Fruit fly (Drosophila melanogaster) whole organism, prepupa: Measurements from ENCODE around the gene Gr93a.

Source experiments
- Blimp-1 ChIP-seq: fragments of 200-800 bp; sonication (Bioruptor generic); optimal IDR thresholded peaks from 3 replicates; lab custom pipeline; 2017; ENCODE audit warnings: missing biosample characterization, missing genetic modification characterization, mild to moderate bottlenecking, moderate library complexity, missing genetic modification reagents
- CG10631 ChIP-seq: fragments of 200-800 bp; sonication (Bioruptor generic); optimal IDR thresholded peaks from 2 replicates; lab custom pipeline; 2016; ENCODE audit warnings: missing biosample characterization, missing genetic modification characterization
- CG10669 ChIP-seq: fragments of 200-800 bp; sonication (Bioruptor generic); optimal IDR thresholded peaks from 3 replicates; lab custom pipeline; 2018; ENCODE audit warnings: missing biosample characterization, mild to moderate bottlenecking, missing genetic modification characterization, moderate library complexity
- CG11294 ChIP-seq: fragments of 200-800 bp; sonication (Bioruptor generic); IDR thresholded peaks from 2 replicates; pipeline ENCODE4 v1.3.6; 2022; ENCODE audit warnings: missing biosample characterization, missing genetic modification characterization
- CG11902 ChIP-seq: fragments of 200-800 bp; sonication (Bioruptor generic); optimal IDR thresholded peaks from 3 replicates; lab custom pipeline; 2016; ENCODE audit warnings: missing biosample characterization, missing genetic modification characterization
- CG15336 ChIP-seq: fragments of 200-800 bp; sonication (Bioruptor generic); IDR thresholded peaks from 2 replicates; pipeline ENCODE4 v1.3.6; 2022; ENCODE audit warnings: missing biosample characterization, missing genetic modification characterization
- CG1621 ChIP-seq: fragments of 200-800 bp; sonication (Bioruptor generic); optimal IDR thresholded peaks from 3 replicates; lab custom pipeline; 2018; ENCODE audit warnings: missing biosample characterization, mild to moderate bottlenecking, missing genetic modification characterization
- CG16779 ChIP-seq: fragments of 200-800 bp; sonication (Bioruptor generic); optimal IDR thresholded peaks from 3 replicates; lab custom pipeline; 2017; ENCODE audit warnings: missing biosample characterization, mild to moderate bottlenecking, missing genetic modification characterization
- CG3032 ChIP-seq: fragments of 200-800 bp; optimal IDR thresholded peaks from 2 replicates; lab custom pipeline; 2019; ENCODE audit warnings: missing biosample characterization, mild to moderate bottlenecking, missing genetic modification characterization, moderate library complexity
- CG31627 ChIP-seq: fragments of 200-800 bp; sonication (Bioruptor generic); optimal IDR thresholded peaks from 3 replicates; lab custom pipeline; 2016; ENCODE audit warnings: missing biosample characterization, missing genetic modification characterization
- CG32006 ChIP-seq: fragments of 200-800 bp; sonication (Bioruptor generic); optimal IDR thresholded peaks from 3 replicates; lab custom pipeline; 2017; ENCODE audit warnings: missing biosample characterization, mild to moderate bottlenecking, missing genetic modification characterization
- CG34406 ChIP-seq: fragments of 200-800 bp; sonication (Bioruptor generic); optimal IDR thresholded peaks from 3 replicates; lab custom pipeline; 2016; ENCODE audit warnings: missing biosample characterization, missing genetic modification characterization
- CG3919 ChIP-seq: fragments of 200-800 bp; sonication (Bioruptor generic); optimal IDR thresholded peaks from 3 replicates; lab custom pipeline; 2016; ENCODE audit warnings: missing biosample characterization, missing genetic modification characterization
- CG4318 ChIP-seq: fragments of 200-800 bp; sonication (Bioruptor generic); optimal IDR thresholded peaks from 3 replicates; lab custom pipeline; 2017; ENCODE audit warnings: missing biosample characterization, mild to moderate bottlenecking, missing genetic modification characterization
- CG6163 ChIP-seq: fragments of 200-800 bp; sonication (Bioruptor generic); IDR thresholded peaks from 3 replicates; pipeline ENCODE4 v1.3.6; 2022; ENCODE audit warnings: missing biosample characterization, missing genetic modification characterization
- CG6276 ChIP-seq: fragments of 200-800 bp; sonication (Bioruptor generic); optimal IDR thresholded peaks from 2 replicates; lab custom pipeline; 2017; ENCODE audit warnings: missing biosample characterization, mild to moderate bottlenecking, missing genetic modification characterization
- CG6792 ChIP-seq: fragments of 200-800 bp; sonication (Bioruptor generic); optimal IDR thresholded peaks from 3 replicates; lab custom pipeline; 2016; ENCODE audit warnings: missing biosample characterization, missing genetic modification characterization
- CG6808 ChIP-seq: fragments of 200-800 bp; sonication (Bioruptor generic); optimal IDR thresholded peaks from 3 replicates; lab custom pipeline; 2017; ENCODE audit warnings: missing biosample characterization, missing genetic modification characterization, mild to moderate bottlenecking, moderate library complexity, missing genetic modification reagents
- CG6854 ChIP-seq: fragments of 200-800 bp; sonication (Bioruptor generic); optimal IDR thresholded peaks from 2 replicates; lab custom pipeline; 2017; ENCODE audit warnings: missing biosample characterization, mild to moderate bottlenecking, missing genetic modification characterization
- CG7368 ChIP-seq: fragments of 200-800 bp; sonication (Bioruptor generic); optimal IDR thresholded peaks from 3 replicates; lab custom pipeline; 2016; ENCODE audit warnings: missing biosample characterization, missing genetic modification characterization
- CG8119 ChIP-seq: fragments of 200-800 bp; sonication (Bioruptor generic); IDR thresholded peaks from 3 replicates; pipeline ENCODE4 v1.3.6; 2022; ENCODE audit warnings: missing biosample characterization, missing genetic modification characterization
- CG8319 ChIP-seq: fragments of 200-800 bp; sonication (Bioruptor generic); optimal IDR thresholded peaks from 3 replicates; lab custom pipeline; 2016; ENCODE audit warnings: missing biosample characterization, missing genetic modification characterization
- CG9139 ChIP-seq: fragments of 200-800 bp; sonication (Bioruptor generic); optimal IDR thresholded peaks from 3 replicates; lab custom pipeline; 2017; ENCODE audit warnings: missing biosample characterization, mild to moderate bottlenecking, missing genetic modification characterization
- Eip78C ChIP-seq: fragments of 200-800 bp; sonication (Bioruptor generic); peaks from one replicate; lab custom pipeline; 2016; ENCODE audit warnings: missing biosample characterization, missing genetic modification characterization
- Eip93F ChIP-seq: fragments of 200-800 bp; sonication (Bioruptor generic); optimal IDR thresholded peaks from 2 replicates; lab custom pipeline; 2016; ENCODE audit warnings: missing biosample characterization, mild to moderate bottlenecking, missing genetic modification characterization
- Ets21C ChIP-seq: fragments of 200-800 bp; sonication (Bioruptor generic); optimal IDR thresholded peaks from 3 replicates; lab custom pipeline; 2016; ENCODE audit warnings: missing biosample characterization, missing genetic modification characterization
- Ets96B ChIP-seq: fragments of 200-800 bp; optimal IDR thresholded peaks from 2 replicates; lab custom pipeline; 2019; ENCODE audit warnings: missing biosample characterization, mild to moderate bottlenecking, missing genetic modification characterization, moderate library complexity
- Gug ChIP-seq: fragments of 200-800 bp; sonication (Bioruptor generic); IDR thresholded peaks from 2 replicates; pipeline ENCODE4 v1.3.6; 2022; ENCODE audit warnings: missing biosample characterization, missing genetic modification characterization
- Hr38 ChIP-seq: sonication (Bioruptor generic); optimal IDR thresholded peaks from 2 replicates; lab custom pipeline; 2016; ENCODE audit warnings: missing biosample characterization, missing genetic modification characterization
- Hr39 ChIP-seq: fragments of 200-800 bp; sonication (Bioruptor generic); optimal IDR thresholded peaks from 2 replicates; lab custom pipeline; 2016; ENCODE audit warnings: missing biosample characterization, missing genetic modification characterization
- Lpt ChIP-seq: fragments of 200-800 bp; sonication (Bioruptor generic); optimal IDR thresholded peaks from 3 replicates; lab custom pipeline; 2016; ENCODE audit warnings: missing biosample characterization, missing genetic modification characterization
- Met ChIP-seq: fragments of 200-800 bp; sonication (Bioruptor generic); optimal IDR thresholded peaks from 3 replicates; lab custom pipeline; 2016; ENCODE audit warnings: missing biosample characterization, missing genetic modification characterization
- OdsH ChIP-seq: fragments of 200-800 bp; sonication (Bioruptor generic); optimal IDR thresholded peaks from 3 replicates; lab custom pipeline; 2016; ENCODE audit warnings: missing biosample characterization, missing genetic modification characterization
- Smox ChIP-seq: fragments of 200-800 bp; sonication (Bioruptor generic); optimal IDR thresholded peaks from 3 replicates; lab custom pipeline; 2016; ENCODE audit warnings: missing biosample characterization, missing genetic modification characterization
- Sox15 ChIP-seq: fragments of 200-800 bp; sonication (Bioruptor generic); optimal IDR thresholded peaks from 3 replicates; lab custom pipeline; 2016; ENCODE audit warnings: missing biosample characterization, missing genetic modification characterization
- achi ChIP-seq: fragments of 200-800 bp; sonication (Bioruptor generic); optimal IDR thresholded peaks from 3 replicates; lab custom pipeline; 2016; ENCODE audit warnings: missing biosample characterization, missing genetic modification characterization
- acj6 ChIP-seq: fragments of 200-800 bp; sonication (Bioruptor generic); optimal IDR thresholded peaks from 3 replicates; lab custom pipeline; 2016; ENCODE audit warnings: missing biosample characterization, missing genetic modification characterization
- dac ChIP-seq: fragments of 200-800 bp; sonication (Bioruptor generic); optimal IDR thresholded peaks from 2 replicates; lab custom pipeline; 2017; ENCODE audit warnings: missing biosample characterization, mild to moderate bottlenecking, missing genetic modification characterization
- dsx ChIP-seq: fragments of 200-800 bp; optimal IDR thresholded peaks from 3 replicates; lab custom pipeline; 2019; ENCODE audit warnings: missing biosample characterization, mild to moderate bottlenecking, missing genetic modification characterization, moderate library complexity; ENCODE audit not compliant: poor library complexity, severe bottlenecking
- eg ChIP-seq: fragments of 200-800 bp; sonication (Bioruptor generic); IDR thresholded peaks from 3 replicates; pipeline ENCODE4 v1.3.6; 2022; ENCODE audit warnings: missing biosample characterization, missing genetic modification characterization
- fd59A ChIP-seq: fragments of 200-800 bp; sonication (Bioruptor generic); optimal IDR thresholded peaks from 2 replicates; lab custom pipeline; 2017; ENCODE audit warnings: missing biosample characterization, mild to moderate bottlenecking, missing genetic modification characterization, missing genetic modification reagents
- fd85E ChIP-seq: fragments of 200-800 bp; sonication (Bioruptor generic); optimal IDR thresholded peaks from 3 replicates; lab custom pipeline; 2016; ENCODE audit warnings: missing biosample characterization, missing genetic modification characterization
- fkh ChIP-seq: fragments of 200-800 bp; sonication (Bioruptor generic); optimal IDR thresholded peaks from 3 replicates; lab custom pipeline; 2017; ENCODE audit warnings: missing biosample characterization, mild to moderate bottlenecking, missing genetic modification characterization, moderate library complexity
- lz ChIP-seq: fragments of 200-800 bp; sonication (Bioruptor generic); optimal IDR thresholded peaks from 3 replicates; lab custom pipeline; 2016; ENCODE audit warnings: missing biosample characterization, missing genetic modification characterization
- net ChIP-seq: fragments of 200-800 bp; sonication (Bioruptor generic); optimal IDR thresholded peaks from 3 replicates; lab custom pipeline; 2016; ENCODE audit warnings: missing biosample characterization, missing genetic modification characterization
- pdm3 ChIP-seq: fragments of 200-800 bp; sonication (Bioruptor generic); optimal IDR thresholded peaks from 3 replicates; lab custom pipeline; 2016; ENCODE audit warnings: missing biosample characterization, missing genetic modification characterization
- salr ChIP-seq, 2 experiments: fragments of 200-800 bp; sonication (Bioruptor generic); optimal IDR thresholded peaks; 3 replicates each; lab custom pipeline; 2016 to 2018; ENCODE audit warnings: missing biosample characterization in 2 of 2, missing genetic modification characterization in 2 of 2, mild to moderate bottlenecking in 1 of 2
- spab ChIP-seq: fragments of 200-800 bp; sonication (Bioruptor generic); optimal IDR thresholded peaks from 2 replicates; lab custom pipeline; 2017; ENCODE audit warnings: missing biosample characterization, mild to moderate bottlenecking, missing genetic modification characterization, missing genetic modification reagents
- ss ChIP-seq, 2 experiments: fragments of 200-800 bp; sonication (Bioruptor generic); optimal IDR thresholded peaks; 2 replicates in 1 of 2; 3 replicates in 1 of 2; lab custom pipeline; 2017 to 2018; ENCODE audit warnings: mild to moderate bottlenecking in 2 of 2, missing biosample characterization in 2 of 2, missing genetic modification characterization in 2 of 2, moderate library complexity in 1 of 2
- svp ChIP-seq: fragments of 200-800 bp; sonication (Bioruptor generic); peaks from one replicate; lab custom pipeline; 2016; ENCODE audit warnings: missing biosample characterization, missing genetic modification characterization
- topi ChIP-seq: fragments of 200-800 bp; sonication (Bioruptor generic); optimal IDR thresholded peaks from 3 replicates; lab custom pipeline; 2016; ENCODE audit warnings: missing biosample characterization, missing genetic modification characterization
- vri ChIP-seq: fragments of 200-800 bp; sonication (Bioruptor generic); optimal IDR thresholded peaks from 3 replicates; lab custom pipeline; 2016; ENCODE audit warnings: missing biosample characterization, mild to moderate bottlenecking, missing genetic modification characterization

Gene Gr93a

dm6 chr3R:21859509-21859908, 27.2 kb downstream of the Gr93a start:
- peak; percentile 70 for TF ChIP-seq fd59A (GFP tag; lab: Kevin White, UChicago)
- peak; percentile 71 for TF ChIP-seq CG6808 (GFP tag; lab: Kevin White, UChicago)
- peak; percentile 73 for TF ChIP-seq Lpt (GFP tag; lab: Kevin White, UChicago)
- peak; percentile 91 for TF ChIP-seq CG34406
- peak; percentile 93 for TF ChIP-seq Eip93F (GFP tag; lab: Kevin White, UChicago)
- TF ChIP-seq Blimp-1 (GFP tag; lab: Kevin White, UChicago): peak; percentile 80
- TF ChIP-seq CG3919 (GFP tag; lab: Kevin White, UChicago): peak; percentile 88
- peak; percentile 98 for TF ChIP-seq Eip78C (GFP tag; lab: Kevin White, UChicago)
- TF ChIP-seq CG6792: peak; percentile 94
- TF ChIP-seq CG7368 (GFP tag; lab: Kevin White, UChicago): peak; percentile 81
- TF ChIP-seq CG1621: peak; percentile 77
- peak; percentile 89 for TF ChIP-seq CG8119 (GFP tag; lab: Robert Waterston, UW)
- peak; percentile 87 for TF ChIP-seq Sox15 (GFP tag; lab: Kevin White, UChicago)
- no peak for TF ChIP-seq fkh
- peak; percentile 84 for TF ChIP-seq CG6163 (GFP tag; lab: Robert Waterston, UW)
- TF ChIP-seq CG6854 (GFP tag; lab: Kevin White, UChicago): peak; percentile 87
- TF ChIP-seq CG9139: peak; percentile 63
- peak; percentile 79 for TF ChIP-seq eg (GFP tag; lab: Robert Waterston, UW)
- peak; percentile 90 for TF ChIP-seq CG15336 (GFP tag; lab: Robert Waterston, UW)
- TF ChIP-seq Gug (GFP tag; lab: Robert Waterston, UW): peak; percentile 69
- TF ChIP-seq svp (GFP tag; lab: Kevin White, UChicago): peak; percentile 99
- peak; percentile 78 for TF ChIP-seq dac (GFP tag; lab: Kevin White, UChicago)
- peak; percentile 75 for TF ChIP-seq CG10669 (GFP tag; lab: Kevin White, UChicago)
- peak; percentile 91 for TF ChIP-seq vri (GFP tag; lab: Kevin White, UChicago)
- peak; percentile 78 for TF ChIP-seq Ets96B (tag; lab: Kevin White, UChicago)
- peak; percentile 86 for TF ChIP-seq CG4318 (GFP tag; lab: Kevin White, UChicago)
- TF ChIP-seq Hr38 (GFP tag; lab: Kevin White, UChicago): no peak
- TF ChIP-seq CG11294 (GFP tag; lab: Robert Waterston, UW): peak; percentile 53; the same call in 1 of the 2 replicates
- TF ChIP-seq ss (GFP tag; optimal IDR thresholded peaks at IDR 0.05; lab: Kevin White, UChicago): peak; percentile 85 to 88
- peak; percentile 85 for TF ChIP-seq dsx
- TF ChIP-seq Smox (GFP tag; lab: Kevin White, UChicago): peak; percentile 96
- TF ChIP-seq CG32006 (GFP tag; lab: Kevin White, UChicago): peak; percentile 94
- peak; percentile 96 for TF ChIP-seq CG31627 (GFP tag; lab: Kevin White, UChicago)
- TF ChIP-seq pdm3 (GFP tag; lab: Kevin White, UChicago): peak; percentile 93
- TF ChIP-seq net (GFP tag; lab: Kevin White, UChicago): peak; percentile 89
- peak; percentile 97 for TF ChIP-seq Met (GFP tag; lab: Kevin White, UChicago)
- peak; percentile 70 to 81 for TF ChIP-seq salr (GFP tag; optimal IDR thresholded peaks at IDR 0.05; lab: Kevin White, UChicago)
- TF ChIP-seq CG11902 (GFP tag; lab: Kevin White, UChicago): peak; percentile 83
- TF ChIP-seq CG16779 (tag; lab: Kevin White, UChicago): peak; percentile 76
- peak; percentile 88 for TF ChIP-seq CG10631 (GFP tag; lab: Kevin White, UChicago)
- peak; percentile 96 for TF ChIP-seq lz
- TF ChIP-seq fd85E (GFP tag; lab: Kevin White, UChicago): peak; percentile 39
- peak; percentile 82 for TF ChIP-seq spab (GFP tag; lab: Kevin White, UChicago)
- TF ChIP-seq CG8319 (GFP tag; lab: Kevin White, UChicago): peak; percentile 75
- peak; percentile 96 for TF ChIP-seq Hr39 (GFP tag; lab: Kevin White, UChicago)
- peak; percentile 92 for TF ChIP-seq achi
- peak; percentile 92 for TF ChIP-seq OdsH (GFP tag; lab: Kevin White, UChicago)
- peak; percentile 78 for TF ChIP-seq CG6276
- peak; percentile 92 for TF ChIP-seq acj6 (GFP tag; lab: Kevin White, UChicago)
- TF ChIP-seq Ets21C (GFP tag; lab: Kevin White, UChicago): peak; percentile 95
- peak; percentile 82 for TF ChIP-seq CG3032 (tag; lab: Kevin White, UChicago)
- peak; percentile 94 for TF ChIP-seq topi (GFP tag; lab: Kevin White, UChicago)
